Fruit fly (Drosophila melanogaster) Kc167 (cell line): ENCODE measurements around the gene CG45413.

Experiments
- Sin3A ChIP-seq: fragments of >200 bp; optimal IDR thresholded peaks from 2 replicates; lab custom pipeline; 2018; ENCODE audit warnings: missing external identifiers
- h ChIP-seq: fragments of >200 bp; optimal IDR thresholded peaks from 3 replicates; lab custom pipeline; 2018; ENCODE audit warnings: missing external identifiers
- ttk ChIP-seq: sonication (Bioruptor generic); optimal IDR thresholded peaks from 2 replicates; lab custom pipeline; 2017; ENCODE audit warnings: missing external identifiers

DNA sequence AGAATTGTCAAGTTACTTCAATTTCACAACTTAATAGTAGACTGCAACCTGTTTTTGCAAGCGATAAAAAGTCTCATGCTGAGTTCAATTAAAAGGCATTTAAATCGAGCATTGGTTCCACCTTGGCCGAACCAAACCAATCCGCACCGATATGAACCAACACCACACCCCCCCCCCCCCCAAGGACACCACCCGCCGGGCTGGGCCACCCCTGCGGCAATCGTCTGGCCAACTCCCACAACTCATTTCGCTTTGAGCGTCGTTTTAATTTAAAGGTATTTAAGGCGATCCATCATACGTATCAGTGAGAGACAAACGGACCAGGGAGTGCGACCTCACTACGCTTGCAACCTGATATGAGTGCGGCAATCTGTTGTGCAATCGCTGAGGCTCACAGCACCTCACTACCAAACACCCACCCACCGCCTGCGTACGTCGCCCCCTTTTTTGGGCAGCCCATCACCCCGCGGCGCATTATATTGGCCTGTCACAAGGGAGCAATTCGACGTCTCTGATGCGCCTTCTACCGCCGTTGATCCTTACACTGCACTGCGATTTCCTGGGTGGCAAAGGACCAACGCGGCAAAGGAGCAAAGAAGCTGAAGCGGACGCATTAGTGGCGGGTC, 46.8 kb downstream of the CG45413 start:
- TF ChIP-seq ttk (lab: Kevin White, UChicago): no peak
- no peak for TF ChIP-seq Sin3A (lab: Kevin White, UChicago)
- no peak for TF ChIP-seq h (lab: Kevin White, UChicago)
